Fruit fly (Drosophila melanogaster): Measurements from ENCODE around the gene CG14315.
A peak's percentile ranks its signal among the peaks of the same experiment; 100 is the strongest.

The CG14315 gene

DNA sequence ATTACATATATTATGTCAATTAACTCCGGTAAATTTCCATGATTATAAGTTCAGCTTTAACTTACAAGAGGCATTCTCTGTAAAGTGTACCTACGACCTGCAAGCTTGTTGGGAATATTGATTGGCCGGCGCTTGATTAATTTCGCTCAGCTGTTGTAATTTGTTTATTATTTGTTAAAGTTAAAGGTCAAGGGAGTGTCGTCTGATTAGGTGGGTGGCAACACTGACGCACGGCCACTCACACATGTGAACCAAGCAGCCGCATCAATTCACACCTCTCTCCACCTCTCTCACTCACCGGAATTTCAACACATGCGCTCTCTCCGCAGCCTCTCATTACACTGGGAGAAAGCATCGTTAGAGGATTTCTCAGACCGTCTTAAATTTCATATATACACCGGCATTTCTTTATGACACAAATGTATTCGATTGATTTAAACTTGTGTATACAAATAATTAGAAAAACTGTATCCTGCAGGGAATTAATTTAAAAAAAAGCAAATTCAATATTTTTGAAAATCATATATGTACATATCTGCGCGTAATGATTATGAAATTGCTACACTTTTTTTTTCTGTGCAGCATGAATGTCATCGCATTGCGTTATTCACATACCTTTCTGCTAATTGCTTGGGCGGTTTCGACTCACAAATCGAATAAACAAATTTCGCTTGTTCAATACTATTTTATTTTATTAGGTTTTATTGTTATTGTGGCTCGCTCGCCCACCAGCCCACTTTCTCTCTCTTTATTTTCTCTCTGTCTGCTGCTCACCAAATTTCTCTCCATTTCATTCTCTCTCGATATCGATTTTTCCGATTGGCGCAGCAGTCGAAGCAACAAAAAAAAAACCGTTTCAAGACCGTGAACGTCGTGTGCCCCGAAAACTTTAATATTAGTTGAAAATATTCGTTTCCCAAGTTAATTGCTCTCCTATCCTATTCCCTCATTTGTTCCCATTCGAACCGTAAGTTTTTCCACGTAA is 13.8 kb downstream of the CG14315 start (continued):
- TF ChIP-seq tx (GFP tag; optimal IDR thresholded peaks at IDR 0.05) (peak; percentile 83), CG16813 (GFP tag; IDR thresholded peaks at IDR 0.05; ENCODE audit: partially characterized antibody) (no peak), CG9215 (GFP tag; IDR thresholded peaks at IDR 0.05) (peak; percentile 87), sc (optimal IDR thresholded peaks at IDR 0.05) (no peak), sc (GFP tag; optimal IDR thresholded peaks at IDR 0.05) (peak; percentile 89), Gsc (GFP tag; IDR thresholded peaks at IDR 0.05) (peak; percentile 69), Dfd (GFP tag; optimal IDR thresholded peaks at IDR 0.05) (no peak), Side (GFP tag; optimal IDR thresholded peaks at IDR 0.05) (peak; percentile 91), bbx (GFP tag; IDR thresholded peaks at IDR 0.05; ENCODE audit: partially characterized antibody) (no peak), luna (GFP tag; optimal IDR thresholded peaks at IDR 0.05) (peak; percentile 52), CG17385 (GFP tag; optimal IDR thresholded peaks at IDR 0.05) (peak; percentile 91), pros (GFP tag; optimal IDR thresholded peaks at IDR 0.05) (no peak), CG3065 (GFP tag; optimal IDR thresholded peaks at IDR 0.05) (peak; percentile 69), ro (GFP tag; IDR thresholded peaks at IDR 0.05) (peak; percentile 81; the same call in 1 of the 2 replicates), pan (optimal IDR thresholded peaks at IDR 0.05) (no peak), pan (GFP tag; optimal IDR thresholded peaks at IDR 0.05 in 1 of 2, IDR thresholded peaks at IDR 0.05 in 1 of 2) (peak in 1 of 2 experiments; percentile 91), gt (GFP tag; IDR thresholded peaks at IDR 0.05) (peak; percentile 68; the same call in 1 of the 2 replicates), CG30403 (GFP tag; optimal IDR thresholded peaks at IDR 0.05) (peak; percentile 96), sim (GFP tag; IDR thresholded peaks at IDR 0.05) (no peak), E2f1 (GFP tag; IDR thresholded peaks at IDR 0.05) (peak; percentile 86), CG13123 (GFP tag; optimal IDR thresholded peaks at IDR 0.05) (peak; percentile 81), CG4328 (GFP tag; optimal IDR thresholded peaks at IDR 0.05) (peak; percentile 91), hth (optimal IDR thresholded peaks at IDR 0.05) (no peak), CG10267 (tag; optimal IDR thresholded peaks at IDR 0.05) (peak; percentile 89), CG17568 (GFP tag; optimal IDR thresholded peaks at IDR 0.05) (no peak), danr (GFP tag; IDR thresholded peaks at IDR 0.05) (peak; percentile 66), run (tag; optimal IDR thresholded peaks at IDR 0.05) (peak; percentile 88), CG11696 (GFP tag; IDR thresholded peaks at IDR 0.05) (peak; percentile 64; the same call in 1 of the 2 replicates), H2.0 (GFP tag; IDR thresholded peaks at IDR 0.05) (peak; percentile 80), knrl (GFP tag; IDR thresholded peaks at IDR 0.05; ENCODE audit: partially characterized antibody) (no peak), seq (GFP tag; IDR thresholded peaks at IDR 0.05) (peak; percentile 88), CG1024 (GFP tag; IDR thresholded peaks at IDR 0.05) (peak; percentile 77), CG8281 (tag; optimal IDR thresholded peaks at IDR 0.05) (peak; percentile 82), CG6683 (GFP tag; optimal IDR thresholded peaks at IDR 0.05) (peak; percentile 90), zen (tag; optimal IDR thresholded peaks at IDR 0.05) (peak; percentile 94), gfzf (GFP tag; optimal IDR thresholded peaks at IDR 0.05) (no peak), exex (tag; optimal IDR thresholded peaks at IDR 0.05) (peak; percentile 72), CG12744 (GFP tag; optimal IDR thresholded peaks at IDR 0.05) (peak; percentile 90), CG34376 (GFP tag; optimal IDR thresholded peaks at IDR 0.05) (peak; percentile 86), CG2199 (GFP tag; IDR thresholded peaks at IDR 0.05) (peak; percentile 65; the same call in 1 of the 3 replicates), dm (GFP tag; optimal IDR thresholded peaks at IDR 0.05) (peak; percentile 69), CG12155 (GFP tag; optimal IDR thresholded peaks at IDR 0.05) (peak; percentile 88), CG43689 (GFP tag; IDR thresholded peaks at IDR 0.05) (peak; percentile 45; the same call in 1 of the 2 replicates), Myb (GFP tag; optimal IDR thresholded peaks at IDR 0.05) (peak; percentile 69), Gug (GFP tag; IDR thresholded peaks at IDR 0.05) (peak; percentile 69; the same call in 2 of the 4 replicates), CG16779 (GFP tag; IDR thresholded peaks at IDR 0.05) (0 out of 2 replicates have a peak, but pooled peaks have one; percentile 15), her (GFP tag; optimal IDR thresholded peaks at IDR 0.05) (peak; percentile 81), CG2712 (tag; optimal IDR thresholded peaks at IDR 0.05) (peak; percentile 96), nerfin-2 (GFP tag; IDR thresholded peaks at IDR 0.05; ENCODE audit: partially characterized antibody) (no peak)

Data from whole organism, embryonic.